Fruit fly (Drosophila melanogaster) S2 (cell line): ENCODE data around the gene CG15147.

Source experiments
- CG8478 ChIP-seq: fragments of >200 bp; optimal IDR thresholded peaks from 2 replicates; lab custom pipeline; 2018
- CTCF ChIP-seq, 2 experiments: fragments of >200 bp; optimal IDR thresholded peaks; 2 replicates each; lab custom pipeline; 2018

CG15147 gene

dm6 chr2L:17625992-17626391 is at the start of gene CG15147:
CG15147 (minus strand) TSS chr2L:17626381.
- TF ChIP-seq CTCF (optimal IDR thresholded peaks at IDR 0.05; lab: Kevin White, UChicago): no peak
- TF ChIP-seq CG8478: no peak

- TF ChIP-seq CTCF (optimal IDR thresholded peaks at IDR 0.05; lab: Kevin White, UChicago) (no peak), CG8478 (no peak)
Observed at dm6 chr2L:17671222-17671621, 45.0 kb upstream of the CG15147 start.

DNA sequence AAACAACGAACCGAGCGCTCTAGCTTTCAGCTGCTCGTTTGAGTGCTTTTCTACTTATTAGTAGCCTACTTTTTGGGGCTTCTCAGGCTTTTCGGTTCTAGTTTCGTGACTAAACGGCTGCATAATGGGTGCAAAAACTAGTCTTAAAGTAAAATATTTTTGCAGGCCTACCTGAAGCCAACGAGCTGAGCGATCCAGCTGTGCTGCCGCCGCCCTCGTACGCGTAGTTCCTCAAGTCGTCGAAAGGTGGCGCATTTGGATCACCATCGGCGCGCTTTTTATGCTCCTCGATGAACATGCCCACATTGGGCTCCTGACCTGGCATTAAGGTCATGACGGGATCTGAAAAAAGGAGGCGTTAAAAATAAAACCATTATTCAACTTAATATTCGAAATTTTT is 24.6 kb upstream of the CG15147 start:
- TF ChIP-seq CTCF (optimal IDR thresholded peaks at IDR 0.05; lab: Kevin White, UChicago) (peak; percentile 61 to 67), CG8478 (no peak)

dm6 chr2L:17627559-17627958 is 1.4 kb upstream of the CG15147 start, which contains the start of gene CG43054:
CG43054 (plus strand) TSS chr2L:17627859.
- TF ChIP-seq CTCF (optimal IDR thresholded peaks at IDR 0.05; lab: Kevin White, UChicago) (no peak), CG8478 (no peak)

DNA sequence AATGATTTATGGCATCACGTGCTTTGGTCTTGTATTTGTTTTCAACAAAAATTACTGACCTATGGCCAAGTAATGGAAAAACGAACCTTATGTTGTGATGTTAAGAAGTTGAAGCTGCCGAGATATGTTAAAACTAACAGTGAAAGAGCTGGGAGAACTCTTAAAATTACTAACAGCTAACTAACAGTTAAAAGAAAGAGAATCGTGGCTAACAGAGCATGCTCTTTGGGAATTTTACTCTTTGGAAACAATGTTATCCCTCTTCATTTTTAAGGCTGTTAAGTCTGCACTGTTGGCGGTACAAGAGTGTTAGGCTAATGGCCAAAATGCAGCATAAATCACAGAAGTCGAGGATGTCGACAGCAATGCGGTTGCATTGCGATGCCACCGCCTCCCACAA is 5.0 kb downstream of the CG15147 start:
- TF ChIP-seq CG8478: no peak
- TF ChIP-seq CTCF (optimal IDR thresholded peaks at IDR 0.05; lab: Kevin White, UChicago): no peak

DNA sequence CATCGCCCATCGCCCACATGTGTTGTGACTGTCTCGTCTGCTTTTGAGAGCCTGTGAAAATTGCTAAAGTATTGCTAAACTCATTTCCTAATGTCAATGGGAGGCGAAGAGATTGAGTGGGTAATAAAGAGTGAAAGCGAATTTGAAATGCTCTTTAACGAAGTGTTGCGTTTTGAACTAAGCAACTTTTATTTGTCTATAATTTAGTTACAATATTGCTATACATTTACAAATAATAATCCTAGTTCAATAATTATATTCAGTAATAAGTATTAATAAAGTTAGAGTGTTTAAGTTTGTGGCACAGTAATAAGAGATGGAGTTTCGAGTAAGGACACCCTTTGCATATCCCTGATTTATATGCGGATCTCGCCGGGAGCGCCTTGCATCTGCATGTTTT is 10.7 kb downstream of the CG15147 start:
- TF ChIP-seq CG8478 (no peak), CTCF (optimal IDR thresholded peaks at IDR 0.05; lab: Kevin White, UChicago) (no peak)

- TF ChIP-seq CTCF (optimal IDR thresholded peaks at IDR 0.05; lab: Kevin White, UChicago) (peak; percentile 36 to 68), CG8478 (no peak)
Observed at dm6 chr2L:17603152-17603551, 23.0 kb downstream of the CG15147 start.

DNA sequence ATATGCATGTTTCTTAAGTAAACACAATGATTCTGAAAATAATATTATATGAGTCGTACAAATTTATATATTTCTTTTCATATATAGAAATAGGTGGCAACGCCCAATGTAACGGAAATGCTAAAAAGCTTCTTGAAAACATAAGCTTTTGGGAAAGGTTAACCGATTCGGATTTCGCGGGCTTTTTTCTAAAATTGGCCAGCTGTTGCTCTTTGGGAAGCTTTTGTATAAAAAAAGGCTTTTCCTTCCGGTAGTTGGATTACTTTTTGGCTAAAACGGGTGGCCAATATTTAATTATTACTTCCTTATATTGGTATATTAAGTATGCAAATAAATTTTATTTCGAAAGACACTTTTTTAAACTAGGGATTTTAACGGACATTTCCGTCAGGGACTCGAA is 32.1 kb downstream of the CG15147 start:
- TF ChIP-seq CTCF (optimal IDR thresholded peaks at IDR 0.05; lab: Kevin White, UChicago) (no peak), CG8478 (no peak)

DNA sequence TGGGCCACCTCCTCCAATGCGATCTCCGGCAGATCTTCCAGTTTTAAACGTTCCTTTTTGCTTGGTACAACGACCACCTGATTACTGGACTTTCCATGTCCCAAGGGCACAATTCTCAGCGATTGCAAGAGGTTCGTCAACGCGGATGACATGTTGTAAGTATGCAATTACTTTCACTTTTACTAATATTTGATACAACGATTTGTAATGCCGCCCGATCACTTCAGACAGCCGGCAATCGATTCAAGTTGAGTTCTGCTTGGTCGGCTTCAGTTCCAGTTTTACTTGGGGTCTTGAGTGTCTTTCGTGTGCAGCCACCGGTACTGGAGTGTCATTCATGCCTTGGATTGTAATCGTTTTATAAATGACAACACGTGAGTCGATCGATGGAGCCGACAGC is 34.2 kb downstream of the CG15147 start, which contains the start of the genes Sytalpha and CG6870:
TSS of gene Sytalpha (plus strand) at position 301 of the 400 bp plus-strand sequence.
TSS of gene CG6870 (minus strand) at position 340 of the 400 bp plus-strand sequence.
- TF ChIP-seq CG8478: no peak
- TF ChIP-seq CTCF (optimal IDR thresholded peaks at IDR 0.05; lab: Kevin White, UChicago): no peak

dm6 chr2L:17589853-17590252 is 36.3 kb downstream of the CG15147 start:
- TF ChIP-seq CTCF (optimal IDR thresholded peaks at IDR 0.05; lab: Kevin White, UChicago): peak; percentile 71 to 82
- TF ChIP-seq CG8478: no peak

- no peak for TF ChIP-seq CTCF (optimal IDR thresholded peaks at IDR 0.05; lab: Kevin White, UChicago)
- no peak for TF ChIP-seq CG8478
Observed at dm6 chr2L:17589115-17589514, 37.1 kb downstream of the CG15147 start, which contains the start of gene Oli. Oli (plus strand) TSS chr2L:17589184.

- TF ChIP-seq CTCF (optimal IDR thresholded peaks at IDR 0.05; lab: Kevin White, UChicago) (no peak), CG8478 (no peak)
Observed at dm6 chr2L:17588173-17589082, 37.8 kb downstream of the CG15147 start.

dm6 chr2L:17586750-17587149 is 39.4 kb downstream of the CG15147 start:
- TF ChIP-seq CG8478: no peak

DNA sequence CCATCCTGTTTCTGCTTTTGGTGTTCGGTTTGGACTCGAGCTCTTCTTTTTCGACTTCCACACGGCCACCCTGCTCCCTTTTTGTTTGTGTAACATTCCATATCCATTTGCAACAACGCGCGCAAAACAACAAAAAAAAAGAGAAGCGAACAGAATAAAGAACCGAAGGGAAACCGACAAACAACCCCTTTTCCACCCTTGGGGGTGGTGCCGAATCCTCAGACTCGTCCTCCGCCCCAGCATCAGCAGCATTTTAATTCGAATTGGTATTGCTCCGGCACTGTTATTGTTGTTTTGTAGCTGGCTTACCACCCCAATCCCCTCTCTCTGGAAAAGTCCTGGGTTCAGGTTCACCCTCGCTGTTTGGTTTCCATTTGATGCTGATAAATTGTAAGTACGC is 41.2 kb downstream of the CG15147 start:
- TF ChIP-seq CG8478: no peak
- TF ChIP-seq CTCF (optimal IDR thresholded peaks at IDR 0.05; lab: Kevin White, UChicago): no peak

DNA sequence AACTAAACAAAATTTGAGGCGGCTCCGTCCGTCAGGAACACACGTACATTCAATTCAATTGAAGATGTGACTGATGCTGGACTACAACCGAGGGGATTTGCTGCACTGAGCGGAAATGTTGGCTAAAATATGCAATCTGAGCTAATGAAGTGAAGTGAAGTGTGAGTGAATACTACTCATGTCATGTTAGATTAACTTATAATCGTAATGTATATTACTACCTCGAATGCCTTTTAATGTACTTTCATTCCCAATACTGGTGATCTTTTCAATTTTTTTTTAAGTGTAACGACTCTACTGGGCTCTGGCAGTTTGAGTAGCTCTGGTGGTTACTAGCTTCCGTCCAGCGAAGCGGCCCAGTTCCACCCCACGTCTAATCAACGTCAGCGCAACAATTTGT is 43.2 kb downstream of the CG15147 start:
- TF ChIP-seq CG8478 (no peak), CTCF (optimal IDR thresholded peaks at IDR 0.05; lab: Kevin White, UChicago) (no peak)
